Worm (Caenorhabditis elegans) whole organism, midembryonic: ENCODE data around the gene orc-2.

Experiments
- flt-1 ChIP-seq: fragments of 200-800 bp; sonication (Bioruptor generic); IDR thresholded peaks from 2 replicates; pipeline ENCODE4 v1.3.6; 2022; ENCODE audit warnings: missing genetic modification characterization, missing compliant biosample characterization
- klf-2 ChIP-seq: fragments of 200-800 bp; sonication (Bioruptor generic); conservative IDR thresholded peaks from 2 replicates; pipeline ENCODE4 v1.3.6; 2022; ENCODE audit warnings: missing genetic modification reagents, missing genetic modification characterization, missing compliant biosample characterization

ce11 chrII:10849903-10850302 lies 23.8 kb upstream of the orc-2 start, which contains the start of gene M106.2:
- TF ChIP-seq klf-2 (GFP tag; lab: Robert Waterston, UW), result no peak
- TF ChIP-seq flt-1 (GFP tag; lab: Robert Waterston, UW), result no peak
